Worm (Caenorhabditis elegans): ENCODE data around the gene ubh-1.

The ubh-1 gene

ce11 chrV:6522879-6523497 lies 11.8 kb upstream of the ubh-1 start (continued):
- TF ChIP-seq lin-35 (GFP tag; optimal IDR thresholded peaks at IDR 0.05) (no peak), T07F8.4 (tag; optimal IDR thresholded peaks at IDR 0.05) (no peak), ekl-4 (GFP tag; IDR thresholded peaks at IDR 0.05) (no peak), C06A6.2 (GFP tag; conservative IDR thresholded peaks at IDR 0.05) (no peak), B0336.3 (GFP tag; IDR thresholded peaks at IDR 0.05) (0 out of 2 replicates have a peak, but pooled peaks have one; percentile 16), ztf-26 (tag; optimal IDR thresholded peaks at IDR 0.05) (no peak), hlh-12 (tag; optimal IDR thresholded peaks at IDR 0.05) (no peak), ztf-3 (GFP tag; optimal IDR thresholded peaks at IDR 0.05) (no peak), hrde-1 (tag; optimal IDR thresholded peaks at IDR 0.05; ENCODE audit: borderline replicate concordance) (no peak), tbp1 (GFP tag; optimal IDR thresholded peaks at IDR 0.05) (peak; percentile 0), mcd-1 (GFP tag; IDR thresholded peaks at IDR 0.05) (no peak), zim-3 (tag; optimal IDR thresholded peaks at IDR 0.05) (no peak), ets-4 (GFP tag; optimal IDR thresholded peaks at IDR 0.05) (peak; percentile 94), ceh-91 (GFP tag; IDR thresholded peaks at IDR 0.05) (no peak), dox-1 (GFP tag; IDR thresholded peaks at IDR 0.05) (peak; percentile 72), sea-2 (GFP tag; IDR thresholded peaks at IDR 0.05) (no peak), madf-3 (GFP tag; IDR thresholded peaks at IDR 0.05) (no peak), Y53G8AR.9 (GFP tag; conservative IDR thresholded peaks at IDR 0.05) (no peak), nhr-179 (tag; optimal IDR thresholded peaks at IDR 0.05) (no peak), egl-18 (GFP tag; IDR thresholded peaks at IDR 0.05) (no peak), xnd-1 (tag; optimal IDR thresholded peaks at IDR 0.05) (no peak), bed-1 (GFP tag; IDR thresholded peaks at IDR 0.05) (no peak), Y95B8A.8 (GFP tag; IDR thresholded peaks at IDR 0.05) (no peak), rec-8 (tag; optimal IDR thresholded peaks at IDR 0.05) (no peak)

- TF ChIP-seq K12H6.12 (tag; optimal IDR thresholded peaks at IDR 0.05) (no peak), F49E8.2 (tag; optimal IDR thresholded peaks at IDR 0.05; ENCODE audit: insufficient read depth) (no peak), nhr-27 (tag; optimal IDR thresholded peaks at IDR 0.05) (no peak), athp-1 (tag; optimal IDR thresholded peaks at IDR 0.05) (no peak), egrh-3 (GFP tag; IDR thresholded peaks at IDR 0.05) (peak; percentile 31; the same call in 1 of the 2 replicates), sdz-38 (tag; optimal IDR thresholded peaks at IDR 0.05) (no peak), Y53G8AR.9 (GFP tag; conservative IDR thresholded peaks at IDR 0.05) (no peak), ztf-22 (GFP tag; optimal IDR thresholded peaks at IDR 0.05) (no peak), mel-28 (tag; optimal IDR thresholded peaks at IDR 0.05; ENCODE audit: borderline replicate concordance) (no peak), nhr-120 (GFP tag; IDR thresholded peaks at IDR 0.05) (0 out of 2 replicates have a peak, but pooled peaks have one; percentile 46), egl-44 (GFP tag; IDR thresholded peaks at IDR 0.05) (no peak), lsl-1 (GFP tag; optimal IDR thresholded peaks at IDR 0.05) (no peak), dox-1 (GFP tag; IDR thresholded peaks at IDR 0.05) (no peak), nhr-80 (tag; optimal IDR thresholded peaks at IDR 0.05) (no peak), zim-3 (tag; optimal IDR thresholded peaks at IDR 0.05) (no peak), mcd-1 (GFP tag; IDR thresholded peaks at IDR 0.05) (no peak), ceh-100 (GFP tag; IDR thresholded peaks at IDR 0.05) (no peak), F10E7.11 (tag; optimal IDR thresholded peaks at IDR 0.05) (no peak), rcor-1 (GFP tag; IDR thresholded peaks at IDR 0.05) (no peak), hmg-1.2 (GFP tag; IDR thresholded peaks at IDR 0.05) (0 out of 2 replicates have a peak, but pooled peaks have one; percentile 6), lin-26 (GFP tag; IDR thresholded peaks at IDR 0.05) (no peak), T26A5.8 (tag; optimal IDR thresholded peaks at IDR 0.05) (no peak), ceh-27 (GFP tag; optimal IDR thresholded peaks at IDR 0.05) (no peak), Y79H2A.3 (GFP tag; conservative IDR thresholded peaks at IDR 0.05) (no peak), zfh-2 (GFP tag; conservative IDR thresholded peaks at IDR 0.05) (peak; percentile 84), ztf-26 (tag; optimal IDR thresholded peaks at IDR 0.05) (no peak), gei-17 (GFP tag; optimal IDR thresholded peaks at IDR 0.05) (no peak), repo-1 (tag; optimal IDR thresholded peaks at IDR 0.05) (no peak)
Observed at ce11 chrV:6520385-6521080, 9.3 kb upstream of the ubh-1 start, which contains the start of the genes F46E10.2 and F46E10.18. F46E10.2 (plus strand) TSS chrV:6520435. F46E10.18 (plus strand) TSS chrV:6521030.
